Fruit fly (Drosophila melanogaster) whole organism: ENCODE results near the gene CG2225.

Source experiments
- CG8478 ChIP-seq: fragments of >200 bp; optimal IDR thresholded peaks from 2 replicates; lab custom pipeline; 2018; ENCODE audit warnings: inconsistent platforms
- EcR ChIP-seq, 2 experiments: fragments of >200 bp; optimal IDR thresholded peaks; 2 replicates each; lab custom pipeline; 2017; ENCODE audit warnings: missing biosample characterization in 2 of 2, missing genetic modification characterization in 2 of 2, missing genetic modification reagents in 2 of 2
- pan ChIP-seq: fragments of >200 bp; optimal IDR thresholded peaks from 2 replicates; lab custom pipeline; 2017
- psq ChIP-seq: fragments of >200 bp; optimal IDR thresholded peaks from 2 replicates; lab custom pipeline; 2017
- usp ChIP-seq: fragments of >200 bp; optimal IDR thresholded peaks from 2 replicates; lab custom pipeline; 2017; ENCODE audit warnings: missing biosample characterization, missing genetic modification characterization, mixed read lengths

- peak in 1 of 2 experiments; percentile 34 for TF ChIP-seq EcR (GFP tag; optimal IDR thresholded peaks at IDR 0.05; lab: Kevin White, UChicago)
- TF ChIP-seq pan (lab: Kevin White, UChicago) = no peak
- TF ChIP-seq usp (GFP tag; lab: Kevin White, UChicago) = no peak
- no peak for TF ChIP-seq psq (lab: Kevin White, UChicago)
- no peak for TF ChIP-seq CG8478
Observed at dm6 chr2L:21628533-21628932, 48.8 kb downstream of the CG2225 start.
